Worm (Caenorhabditis elegans): ENCODE measurements around the gene clc-17.

The clc-17 gene

ce11 chrX:11097343-11097742, 9.8 kb upstream of the clc-17 start:
- TF ChIP-seq lag-1 (GFP tag; IDR thresholded peaks at IDR 0.05), result no peak
- no peak for TF ChIP-seq F57C9.4 (tag; optimal IDR thresholded peaks at IDR 0.05)
- no peak for TF ChIP-seq ztf-3 (GFP tag; optimal IDR thresholded peaks at IDR 0.05)
- TF ChIP-seq zfh-2 (GFP tag; conservative IDR thresholded peaks at IDR 0.05), result no peak
- TF ChIP-seq snpc-1.3 (tag; optimal IDR thresholded peaks at IDR 0.05; ENCODE audit: insufficient read depth), result no peak
- TF ChIP-seq snpc-4 (GFP tag; optimal IDR thresholded peaks at IDR 0.05), result no peak
- TF ChIP-seq snpc-4 (tag; optimal IDR thresholded peaks at IDR 0.05), result no peak
- TF ChIP-seq ztf-18 (tag; optimal IDR thresholded peaks at IDR 0.05), result no peak

ce11 chrX:11098086-11098485, 9.1 kb upstream of the clc-17 start, which contains the start of gene W02H3.3:
Gene W02H3.3 (minus strand): TSS chrX:11098186.
- TF ChIP-seq nhr-179 (tag; optimal IDR thresholded peaks at IDR 0.05), result no peak
- no peak for TF ChIP-seq nfya-1 (tag; optimal IDR thresholded peaks at IDR 0.05; ENCODE audit: borderline replicate concordance, insufficient read depth)
- TF ChIP-seq K11D2.4 (GFP tag; IDR thresholded peaks at IDR 0.05), result no peak
- TF ChIP-seq ztf-6 (GFP tag; IDR thresholded peaks at IDR 0.05), result no peak
- no peak for TF ChIP-seq hlh-12 (tag; optimal IDR thresholded peaks at IDR 0.05)

ce11 chrX:11103173-11103572, 4.0 kb upstream of the clc-17 start:
- TF ChIP-seq hmg-20 (GFP tag; IDR thresholded peaks at IDR 0.05), result no peak
- 0 out of 2 replicates have a peak, but pooled peaks have one; percentile 68 for TF ChIP-seq bed-1 (GFP tag; IDR thresholded peaks at IDR 0.05)
- peak; percentile 11 for TF ChIP-seq ets-4 (GFP tag; optimal IDR thresholded peaks at IDR 0.05)
- TF ChIP-seq attf-6 (GFP tag; IDR thresholded peaks at IDR 0.05), result no peak
- TF ChIP-seq nhr-80 (tag; optimal IDR thresholded peaks at IDR 0.05), result peak; percentile 56
- no peak for TF ChIP-seq ztf-22 (GFP tag; optimal IDR thresholded peaks at IDR 0.05)

ce11 chrX:11104883-11105629, 2.1 kb upstream of the clc-17 start, which contains the start of gene W02H3.1:
Gene W02H3.1 (minus strand): TSS chrX:11105460.
- TF ChIP-seq nhr-80 (tag; optimal IDR thresholded peaks at IDR 0.05), result peak; percentile 75
- peak; percentile 31 for TF ChIP-seq unc-62 (GFP tag; optimal IDR thresholded peaks at IDR 0.05)
- TF ChIP-seq lin-40 (tag; optimal IDR thresholded peaks at IDR 0.05), result no peak
- peak in 1 of 2 experiments; percentile 2 for TF ChIP-seq let-607 (tag; optimal IDR thresholded peaks at IDR 0.05)

ce11 chrX:11109200-11109599, 2.0 kb downstream of the clc-17 start, which contains the start of gene grd-1:
Gene grd-1 (plus strand): TSS chrX:11109440.
- TF ChIP-seq ztf-25 (GFP tag; IDR thresholded peaks at IDR 0.05), result no peak
- TF ChIP-seq D2030.7 (GFP tag; IDR thresholded peaks at IDR 0.05), result no peak
- TF ChIP-seq atf-7 (tag; optimal IDR thresholded peaks at IDR 0.05), result no peak
- TF ChIP-seq lsy-27 (tag; optimal IDR thresholded peaks at IDR 0.05; ENCODE audit: borderline replicate concordance, insufficient read depth), result no peak
- TF ChIP-seq ekl-4 (GFP tag; IDR thresholded peaks at IDR 0.05), result no peak
- no peak for TF ChIP-seq somi-1 (GFP tag; optimal IDR thresholded peaks at IDR 0.05)
- TF ChIP-seq die-1 (tag; optimal IDR thresholded peaks at IDR 0.05), result no peak
- TF ChIP-seq T07F8.4 (tag; optimal IDR thresholded peaks at IDR 0.05), result no peak
- no peak for TF ChIP-seq nhr-179 (tag; optimal IDR thresholded peaks at IDR 0.05)
- no peak for TF ChIP-seq ztf-18 (tag; optimal IDR thresholded peaks at IDR 0.05)
- no peak for TF ChIP-seq tlf-1 (GFP tag; optimal IDR thresholded peaks at IDR 0.05)
- no peak for TF ChIP-seq mel-28 (tag; optimal IDR thresholded peaks at IDR 0.05; ENCODE audit: borderline replicate concordance)
